Worm (Caenorhabditis elegans) whole organism, L2 larva: ENCODE measurements around the gene F20D1.3.

Source experiments
- C34F6.9 ChIP-seq: fragments of 150-350 bp; optimal IDR thresholded peaks from 2 replicates; lab custom pipeline; 2014; ENCODE audit warnings: missing biosample characterization, missing genetic modification characterization
- F13H6.1 ChIP-seq: sonication (generic microtip); optimal IDR thresholded peaks from 2 replicates; lab custom pipeline; 2016; ENCODE audit warnings: missing genetic modification characterization, missing compliant biosample characterization
- Y55F3AM.14 ChIP-seq: fragments of 200-800 bp; sonication (Bioruptor generic); optimal IDR thresholded peaks from 2 replicates; lab custom pipeline; 2018; ENCODE audit warnings: mild to moderate bottlenecking, missing genetic modification characterization, missing compliant biosample characterization
- ZK546.5 ChIP-seq: sonication (generic microtip); optimal IDR thresholded peaks from 2 replicates; lab custom pipeline; 2017; ENCODE audit warnings: missing biosample characterization, missing genetic modification characterization
- alr-1 ChIP-seq: fragments of 150-350 bp; optimal IDR thresholded peaks from 2 replicates; lab custom pipeline; 2014; ENCODE audit warnings: missing biosample characterization, missing genetic modification characterization
- aly-2 ChIP-seq: fragments of 150-350 bp; optimal IDR thresholded peaks from 2 replicates; lab custom pipeline; 2014; ENCODE audit warnings: missing biosample characterization, missing genetic modification characterization
- ceh-16 ChIP-seq: fragments of 150-350 bp; optimal IDR thresholded peaks from 2 replicates; lab custom pipeline; 2014; ENCODE audit warnings: missing biosample characterization, missing genetic modification characterization
- ceh-82 ChIP-seq: fragments of 150-350 bp; optimal IDR thresholded peaks from 2 replicates; lab custom pipeline; 2014; ENCODE audit warnings: missing biosample characterization, missing genetic modification characterization
- crh-2 ChIP-seq: sonication (generic microtip); optimal IDR thresholded peaks from 2 replicates; lab custom pipeline; 2017; ENCODE audit warnings: missing biosample characterization, missing genetic modification characterization
- dmd-4 ChIP-seq: sonication (generic microtip); optimal IDR thresholded peaks from 2 replicates; lab custom pipeline; 2017; ENCODE audit warnings: missing biosample characterization, missing genetic modification characterization
- egl-27 ChIP-seq: sonication (generic microtip); optimal IDR thresholded peaks from 3 replicates; lab custom pipeline; 2017; ENCODE audit warnings: missing biosample characterization, missing genetic modification reagents, missing genetic modification characterization
- elt-1 ChIP-seq: fragments of 150-350 bp; optimal IDR thresholded peaks from 2 replicates; lab custom pipeline; 2014; ENCODE audit warnings: missing biosample characterization, missing genetic modification characterization
- fos-1 ChIP-seq: fragments of 150-350 bp; optimal IDR thresholded peaks from 2 replicates; lab custom pipeline; 2014; ENCODE audit warnings: missing biosample characterization, missing genetic modification characterization
- gmeb-1 ChIP-seq: fragments of 150-350 bp; optimal IDR thresholded peaks from 2 replicates; lab custom pipeline; 2014; ENCODE audit warnings: missing biosample characterization, missing genetic modification characterization
- lin-13 ChIP-seq: fragments of 150-350 bp; optimal IDR thresholded peaks from 2 replicates; lab custom pipeline; 2014; ENCODE audit warnings: missing biosample characterization, missing genetic modification reagents, missing genetic modification characterization
- lin-39 ChIP-seq: fragments of 150-350 bp; optimal IDR thresholded peaks from 2 replicates; lab custom pipeline; 2014; ENCODE audit warnings: missing biosample characterization, missing genetic modification reagents, missing genetic modification characterization
- lsy-2 ChIP-seq, 2 experiments: fragments of 150-350 bp in 1 of 2; sonication (generic microtip) in 1 of 2; optimal IDR thresholded peaks; 2 replicates each; lab custom pipeline; 2014 to 2017; ENCODE audit warnings: missing biosample characterization in 2 of 2, missing genetic modification characterization in 2 of 2
- mab-5 ChIP-seq: fragments of 150-350 bp; optimal IDR thresholded peaks from 2 replicates; lab custom pipeline; 2014; ENCODE audit warnings: missing biosample characterization, missing genetic modification characterization
- mbf-1 ChIP-seq: sonication (generic microtip); optimal IDR thresholded peaks from 2 replicates; lab custom pipeline; 2017; ENCODE audit warnings: missing biosample characterization, missing genetic modification characterization
- mdl-1 ChIP-seq, 2 experiments: fragments of 150-350 bp in 1 of 2; sonication (generic microtip) in 1 of 2; optimal IDR thresholded peaks; 2 replicates each; lab custom pipeline; 2017; ENCODE audit warnings: missing biosample characterization in 2 of 2, missing genetic modification characterization in 2 of 2
- nhr-11 ChIP-seq: fragments of 150-350 bp; optimal IDR thresholded peaks from 2 replicates; lab custom pipeline; 2014; ENCODE audit warnings: missing biosample characterization, missing genetic modification characterization
- nhr-12 ChIP-seq: fragments of 150-350 bp; optimal IDR thresholded peaks from 2 replicates; lab custom pipeline; 2014; ENCODE audit warnings: missing biosample characterization, missing genetic modification characterization
- nhr-129 ChIP-seq: fragments of 150-350 bp; optimal IDR thresholded peaks from 2 replicates; lab custom pipeline; 2014; ENCODE audit warnings: missing biosample characterization, missing genetic modification characterization
- nhr-21 ChIP-seq: fragments of 150-350 bp; optimal IDR thresholded peaks from 2 replicates; lab custom pipeline; 2014; ENCODE audit warnings: missing biosample characterization, missing genetic modification characterization
- nhr-23 ChIP-seq: fragments of 150-350 bp; optimal IDR thresholded peaks from 2 replicates; lab custom pipeline; 2014; ENCODE audit warnings: missing biosample characterization, missing genetic modification reagents, missing genetic modification characterization
- nhr-237 ChIP-seq: fragments of 150-350 bp; optimal IDR thresholded peaks from 2 replicates; lab custom pipeline; 2014; ENCODE audit warnings: missing biosample characterization, missing genetic modification characterization
- nhr-25 ChIP-seq: fragments of 150-350 bp; sonication (generic microtip); optimal IDR thresholded peaks from 3 replicates; lab custom pipeline; 2014; ENCODE audit warnings: missing biosample characterization, missing genetic modification characterization
- nhr-6 ChIP-seq: fragments of 150-350 bp; optimal IDR thresholded peaks from 2 replicates; lab custom pipeline; 2014; ENCODE audit warnings: missing biosample characterization, missing genetic modification characterization
- peb-1 ChIP-seq: fragments of 150-350 bp; optimal IDR thresholded peaks from 2 replicates; lab custom pipeline; 2014; ENCODE audit warnings: missing biosample characterization, missing genetic modification characterization
- sem-4 ChIP-seq: fragments of 150-350 bp; optimal IDR thresholded peaks from 2 replicates; lab custom pipeline; 2014; ENCODE audit warnings: missing biosample characterization, missing genetic modification reagents, missing genetic modification characterization
- skn-1 ChIP-seq: sonication (generic microtip); optimal IDR thresholded peaks from 2 replicates; lab custom pipeline; 2017; ENCODE audit warnings: missing biosample characterization, missing genetic modification characterization
- sma-3 ChIP-seq: sonication (generic microtip); optimal IDR thresholded peaks from 2 replicates; lab custom pipeline; 2016; ENCODE audit warnings: missing genetic modification reagents, missing genetic modification characterization, missing compliant biosample characterization
- sma-9 ChIP-seq, 2 experiments: fragments of 150-350 bp in 1 of 2; sonication (generic microtip) in 1 of 2; optimal IDR thresholded peaks; 2 replicates each; lab custom pipeline; 2014 to 2016; ENCODE audit warnings: missing genetic modification characterization in 2 of 2, mild to moderate bottlenecking in 1 of 2, missing biosample characterization in 1 of 2, missing compliant biosample characterization in 1 of 2, missing genetic modification reagents in 1 of 2, moderate library complexity in 1 of 2
- unc-55 ChIP-seq: fragments of 150-350 bp; sonication (generic microtip); optimal IDR thresholded peaks from 3 replicates; lab custom pipeline; 2014; ENCODE audit warnings: missing biosample characterization, missing genetic modification reagents, missing genetic modification characterization
- unc-62 ChIP-seq: fragments of 150-350 bp; optimal IDR thresholded peaks from 2 replicates; lab custom pipeline; 2014; ENCODE audit warnings: missing biosample characterization, missing genetic modification reagents, missing genetic modification characterization
- zag-1 ChIP-seq: fragments of 150-350 bp; optimal IDR thresholded peaks from 2 replicates; lab custom pipeline; 2014; ENCODE audit warnings: missing biosample characterization, missing genetic modification characterization
- ztf-1 ChIP-seq: fragments of 200-800 bp; sonication (Bioruptor generic); conservative IDR thresholded peaks from 2 replicates; pipeline ENCODE4 v1.3.6; 2022; ENCODE audit warnings: missing genetic modification characterization, missing compliant biosample characterization
- ztf-4 ChIP-seq: fragments of 150-350 bp; optimal IDR thresholded peaks from 2 replicates; lab custom pipeline; 2014; ENCODE audit warnings: missing biosample characterization, missing genetic modification characterization

The F20D1.3 gene

ce11 chrX:14946464-14947354 lies 29.2 kb upstream of the F20D1.3 start:
- TF ChIP-seq nhr-25 (tag; lab: Kevin White, UChicago), result peak; percentile 39
- TF ChIP-seq nhr-6 (tag; lab: Kevin White, UChicago), result no peak
- peak; percentile 36 for TF ChIP-seq unc-55 (GFP tag; lab: Kevin White, UChicago)
- peak; percentile 70 for TF ChIP-seq crh-2 (tag; lab: Kevin White, UChicago)
- TF ChIP-seq nhr-237 (tag; lab: Kevin White, UChicago), result no peak
- TF ChIP-seq lsy-2 (tag; optimal IDR thresholded peaks at IDR 0.05; lab: Kevin White, UChicago), result peak in 1 of 2 experiments; percentile 43
- TF ChIP-seq unc-62 (GFP tag; lab: Kevin White, UChicago), result no peak
- TF ChIP-seq ceh-82 (tag; lab: Kevin White, UChicago), result no peak
- no peak for TF ChIP-seq peb-1 (tag; lab: Kevin White, UChicago)
- TF ChIP-seq egl-27 (tag; lab: Kevin White, UChicago), result no peak
- peak; percentile 26 for TF ChIP-seq skn-1 (tag; lab: Kevin White, UChicago)
- no peak for TF ChIP-seq ZK546.5
- TF ChIP-seq sma-9 (GFP tag; optimal IDR thresholded peaks at IDR 0.05; lab: Kevin White, UChicago), result peak; percentile 53
- TF ChIP-seq sma-9 (tag; optimal IDR thresholded peaks at IDR 0.05; lab: Kevin White, UChicago), result no peak
- TF ChIP-seq nhr-11 (tag; lab: Kevin White, UChicago), result no peak
- TF ChIP-seq sem-4 (tag; lab: Kevin White, UChicago), result no peak
- peak; percentile 60 for TF ChIP-seq gmeb-1 (tag; lab: Kevin White, UChicago)
- TF ChIP-seq Y55F3AM.14 (GFP tag; lab: Kevin White, UChicago), result no peak
- peak; percentile 14 for TF ChIP-seq sma-3
- TF ChIP-seq nhr-21 (tag; lab: Kevin White, UChicago), result peak; percentile 19
- TF ChIP-seq mdl-1 (tag; optimal IDR thresholded peaks at IDR 0.05; lab: Kevin White, UChicago), result no peak
- TF ChIP-seq ceh-16 (tag; lab: Kevin White, UChicago), result no peak
- peak; percentile 99 for TF ChIP-seq nhr-129 (tag; lab: Kevin White, UChicago)
- peak; percentile 49 for TF ChIP-seq F13H6.1 (tag; lab: Kevin White, UChicago)
- TF ChIP-seq nhr-23 (tag; lab: Kevin White, UChicago), result no peak
- TF ChIP-seq C34F6.9 (tag; lab: Kevin White, UChicago), result peak; percentile 45
- peak; percentile 83 for TF ChIP-seq fos-1 (tag; lab: Kevin White, UChicago)
- TF ChIP-seq lin-39 (tag; lab: Kevin White, UChicago), result no peak

- TF ChIP-seq lin-13 (no peak), mbf-1 (tag; lab: Kevin White, UChicago) (no peak), gmeb-1 (tag; lab: Kevin White, UChicago) (no peak), ztf-1 (no peak), aly-2 (no peak), dmd-4 (tag; lab: Kevin White, UChicago) (no peak)
These were observed 28.6 kb upstream of the F20D1.3 start for ce11 chrX:14947355-14947668.

ce11 chrX:14951797-14952196 lies 24.1 kb upstream of the F20D1.3 start:
- no peak for TF ChIP-seq egl-27 (tag; lab: Kevin White, UChicago)
- TF ChIP-seq unc-62 (GFP tag; lab: Kevin White, UChicago), result no peak
- no peak for TF ChIP-seq ceh-82 (tag; lab: Kevin White, UChicago)
- no peak for TF ChIP-seq nhr-23 (tag; lab: Kevin White, UChicago)
- TF ChIP-seq alr-1 (tag; lab: Kevin White, UChicago), result no peak
- TF ChIP-seq zag-1, result no peak
- TF ChIP-seq elt-1 (tag; lab: Kevin White, UChicago), result no peak
- TF ChIP-seq unc-55 (GFP tag; lab: Kevin White, UChicago), result no peak
- TF ChIP-seq ztf-4 (tag; lab: Kevin White, UChicago), result no peak
- no peak for TF ChIP-seq mab-5 (tag; lab: Kevin White, UChicago)
- TF ChIP-seq lin-13, result no peak
- TF ChIP-seq nhr-12 (tag; lab: Kevin White, UChicago), result no peak
- TF ChIP-seq sma-9 (GFP tag; optimal IDR thresholded peaks at IDR 0.05; lab: Kevin White, UChicago), result no peak
- no peak for TF ChIP-seq sma-9 (tag; optimal IDR thresholded peaks at IDR 0.05; lab: Kevin White, UChicago)
- no peak for TF ChIP-seq skn-1 (tag; lab: Kevin White, UChicago)
- no peak for TF ChIP-seq ztf-1
- TF ChIP-seq nhr-129 (tag; lab: Kevin White, UChicago), result no peak
